Fruit fly (Drosophila melanogaster) whole organism, embryonic: ENCODE measurements around the gene CG5139.

Source experiments
- Awh ChIP-seq: fragments of 200-800 bp; sonication (Bioruptor generic); IDR thresholded peaks from 2 replicates; pipeline ENCODE4, ENCODE4 v1.3.6; 2022; ENCODE audit warnings: missing biosample characterization, missing genetic modification characterization
- B-H2 ChIP-seq: fragments of 200-800 bp; sonication (Bioruptor generic); optimal IDR thresholded peaks from 2 replicates; lab custom pipeline; 2018; ENCODE audit warnings: missing biosample characterization, mild to moderate bottlenecking, missing genetic modification characterization
- BEAF-32 ChIP-seq: fragments of 200-800 bp; sonication (Bioruptor generic); optimal IDR thresholded peaks from 3 replicates; lab custom pipeline; 2017; ENCODE audit warnings: missing biosample characterization, missing genetic modification characterization, mild to moderate bottlenecking, moderate library complexity, missing genetic modification reagents
- CG10654 ChIP-seq: fragments of 200-800 bp; sonication (Bioruptor generic); optimal IDR thresholded peaks from 2 replicates; lab custom pipeline; 2016; ENCODE audit warnings: missing biosample characterization, missing genetic modification characterization
- CG11695 ChIP-seq: fragments of 200-800 bp; sonication (Bioruptor generic); IDR thresholded peaks from 3 replicates; pipeline ENCODE4 v1.3.6; 2022; ENCODE audit warnings: missing biosample characterization, missing genetic modification characterization
- CG13287 ChIP-seq: fragments of 200-800 bp; sonication (Bioruptor generic); IDR thresholded peaks from 2 replicates; pipeline ENCODE4 v1.3.6; 2022; ENCODE audit warnings: missing biosample characterization, missing genetic modification characterization; ENCODE audit not compliant: partially characterized antibody
- CG14710 ChIP-seq: fragments of 200-800 bp; sonication (Bioruptor generic); optimal IDR thresholded peaks from 3 replicates; lab custom pipeline; 2019; ENCODE audit warnings: missing biosample characterization, mild to moderate bottlenecking, missing genetic modification characterization, moderate library complexity
- CG17912 ChIP-seq: fragments of 200-800 bp; sonication (Bioruptor generic); optimal IDR thresholded peaks from 2 replicates; lab custom pipeline; 2018; ENCODE audit warnings: missing biosample characterization, mild to moderate bottlenecking, missing genetic modification characterization
- CG18011 ChIP-seq: fragments of 200-800 bp; sonication (Bioruptor generic); optimal IDR thresholded peaks from 2 replicates; lab custom pipeline; 2017; ENCODE audit warnings: missing biosample characterization, missing genetic modification characterization, mild to moderate bottlenecking, moderate library complexity, missing genotype
- CG18262 ChIP-seq: fragments of 200-800 bp; optimal IDR thresholded peaks from 3 replicates; lab custom pipeline; 2019; ENCODE audit warnings: missing biosample characterization, mild to moderate bottlenecking, missing genetic modification characterization, moderate library complexity
- CG18476 ChIP-seq: fragments of 200-800 bp; sonication (Bioruptor generic); optimal IDR thresholded peaks from 2 replicates; lab custom pipeline; 2016; ENCODE audit warnings: missing biosample characterization, mild to moderate bottlenecking, missing genetic modification characterization
- CG18599 ChIP-seq: fragments of 200-800 bp; sonication (Bioruptor generic); optimal IDR thresholded peaks from 3 replicates; lab custom pipeline; 2017; ENCODE audit warnings: missing biosample characterization, missing genetic modification characterization, mild to moderate bottlenecking, moderate library complexity, missing genetic modification reagents
- CG34376 ChIP-seq: fragments of 200-800 bp; sonication (Bioruptor generic); optimal IDR thresholded peaks from 2 replicates; lab custom pipeline; 2018; ENCODE audit warnings: missing biosample characterization, mild to moderate bottlenecking, missing genetic modification characterization
- CG4328 ChIP-seq: fragments of 200-800 bp; sonication (Bioruptor generic); optimal IDR thresholded peaks from 3 replicates; lab custom pipeline; 2017; ENCODE audit warnings: missing biosample characterization, missing genetic modification reagents, missing genetic modification characterization
- CG4730 ChIP-seq: fragments of 200-800 bp; sonication (Bioruptor generic); IDR thresholded peaks from 2 replicates; pipeline ENCODE4 v1.3.6; 2022; ENCODE audit warnings: missing biosample characterization, missing genetic modification characterization
- CG5953 ChIP-seq: fragments of 200-800 bp; sonication (Bioruptor generic); IDR thresholded peaks from 2 replicates; pipeline ENCODE4 v1.3.6; 2022; ENCODE audit warnings: missing biosample characterization, missing genetic modification characterization
- CG6813 ChIP-seq: fragments of 200-800 bp; sonication (Bioruptor generic); optimal IDR thresholded peaks from 2 replicates; lab custom pipeline; 2017; ENCODE audit warnings: missing biosample characterization, missing genetic modification characterization, mild to moderate bottlenecking, moderate library complexity, missing genetic modification reagents
- CG7357 ChIP-seq: fragments of 200-800 bp; sonication (Bioruptor generic); IDR thresholded peaks from 3 replicates; pipeline ENCODE4 v1.3.6; 2022; ENCODE audit warnings: missing biosample characterization, missing genetic modification characterization
- CG7963 ChIP-seq: fragments of 200-800 bp; sonication (Bioruptor generic); IDR thresholded peaks from 3 replicates; pipeline ENCODE4 v1.3.6; 2022; ENCODE audit warnings: missing biosample characterization, missing genetic modification characterization; ENCODE audit not compliant: partially characterized antibody
- CG9609 ChIP-seq: fragments of 200-800 bp; sonication (Bioruptor generic); optimal IDR thresholded peaks from 3 replicates; lab custom pipeline; 2016; ENCODE audit warnings: missing biosample characterization, missing genetic modification characterization
- Dbx ChIP-seq: fragments of 200-800 bp; sonication (Bioruptor generic); IDR thresholded peaks from 3 replicates; pipeline ENCODE4 v1.3.6; 2022; ENCODE audit warnings: missing biosample characterization, missing genetic modification characterization
- Dip2 ChIP-seq: fragments of 200-800 bp; sonication (Bioruptor generic); IDR thresholded peaks from 2 replicates; pipeline ENCODE4 v1.3.6; 2022; ENCODE audit warnings: missing biosample characterization, missing genetic modification characterization
- Dp ChIP-seq: fragments of 200-800 bp; sonication (Bioruptor generic); optimal IDR thresholded peaks from 2 replicates; lab custom pipeline; 2018; ENCODE audit warnings: missing biosample characterization, mild to moderate bottlenecking, missing genetic modification characterization, moderate library complexity
- E2f2 ChIP-seq: fragments of 200-800 bp; sonication (Bioruptor generic); IDR thresholded peaks from 2 replicates; pipeline ENCODE4 v1.3.6; 2022; ENCODE audit warnings: missing biosample characterization, missing genetic modification characterization
- Eip74EF ChIP-seq, 2 experiments: fragments of 200-800 bp in 1 of 2; fragments of >200 bp in 1 of 2; sonication (Bioruptor generic) in 1 of 2; optimal IDR thresholded peaks; 2 replicates each; lab custom pipeline; 2017 to 2019; ENCODE audit warnings: missing biosample characterization in 2 of 2, missing genetic modification characterization in 2 of 2, mild to moderate bottlenecking in 1 of 2, moderate library complexity in 1 of 2
- Fer1 ChIP-seq: fragments of 200-800 bp; sonication (Bioruptor generic); optimal IDR thresholded peaks from 2 replicates; lab custom pipeline; 2017; ENCODE audit warnings: missing biosample characterization, mild to moderate bottlenecking, missing genetic modification characterization
- Hr3 ChIP-seq: fragments of 200-800 bp; sonication (Bioruptor generic); optimal IDR thresholded peaks from 3 replicates; lab custom pipeline; 2016; ENCODE audit warnings: missing biosample characterization, missing genetic modification characterization
- Hr78 ChIP-seq, 2 experiments: fragments of 200-800 bp in 1 of 2; fragments of >200 bp in 1 of 2; sonication (Bioruptor generic) in 1 of 2; optimal IDR thresholded peaks; 2 replicates each; lab custom pipeline; 2017 to 2019; ENCODE audit warnings: missing biosample characterization in 2 of 2, missing genetic modification characterization in 2 of 2, mild to moderate bottlenecking in 1 of 2, moderate library complexity in 1 of 2
- Mes4 ChIP-seq: fragments of 200-800 bp; sonication (Bioruptor generic); optimal IDR thresholded peaks from 2 replicates; lab custom pipeline; 2016; ENCODE audit warnings: missing biosample characterization, missing genetic modification characterization
- Myb ChIP-seq: fragments of 200-800 bp; sonication (Bioruptor generic); optimal IDR thresholded peaks from 2 replicates; lab custom pipeline; 2016; ENCODE audit warnings: missing biosample characterization, missing genetic modification characterization
- NK7.1 ChIP-seq: fragments of 200-800 bp; sonication (Bioruptor generic); optimal IDR thresholded peaks from 3 replicates; lab custom pipeline; 2016; ENCODE audit warnings: missing biosample characterization, missing genetic modification characterization
- NfI ChIP-seq: fragments of 200-800 bp; sonication (Bioruptor generic); optimal IDR thresholded peaks from 3 replicates; lab custom pipeline; 2018; ENCODE audit warnings: missing biosample characterization, mild to moderate bottlenecking, missing genetic modification characterization, moderate library complexity
- Oli ChIP-seq: fragments of 200-800 bp; sonication (Bioruptor generic); optimal IDR thresholded peaks from 2 replicates; lab custom pipeline; 2018; ENCODE audit warnings: missing biosample characterization, mild to moderate bottlenecking, missing genetic modification characterization, moderate library complexity
- Ptx1 ChIP-seq: fragments of 200-800 bp; sonication (Bioruptor generic); IDR thresholded peaks from 2 replicates; pipeline ENCODE4 v1.3.6; 2022; ENCODE audit warnings: missing biosample characterization, missing genetic modification characterization
- Xrp1 ChIP-seq: fragments of 200-800 bp; sonication (Bioruptor generic); IDR thresholded peaks from 2 replicates; pipeline ENCODE4 v1.3.6; 2022; ENCODE audit warnings: missing biosample characterization, missing genetic modification characterization
- ab ChIP-seq: fragments of 200-800 bp; sonication (Bioruptor generic); optimal IDR thresholded peaks from 2 replicates; lab custom pipeline; 2016; ENCODE audit warnings: missing biosample characterization, missing genetic modification characterization
- aop ChIP-seq: fragments of 200-800 bp; sonication (Bioruptor generic); IDR thresholded peaks from 2 replicates; pipeline ENCODE4 v1.3.6; 2022; ENCODE audit warnings: missing biosample characterization, missing genetic modification characterization
- ase ChIP-seq: fragments of 200-800 bp; sonication (Bioruptor generic); IDR thresholded peaks from 3 replicates; pipeline ENCODE4 v1.3.6; 2022; ENCODE audit warnings: missing biosample characterization, missing genetic modification characterization
- chif ChIP-seq, 2 experiments: fragments of 200-800 bp; sonication (Bioruptor generic); optimal IDR thresholded peaks; 3 replicates each; lab custom pipeline; 2016; ENCODE audit warnings: missing biosample characterization in 2 of 2, missing genetic modification characterization in 2 of 2
- ci ChIP-seq: fragments of 200-800 bp; sonication (Bioruptor generic); IDR thresholded peaks from 3 replicates; pipeline ENCODE4 v1.3.6; 2022; ENCODE audit warnings: missing biosample characterization, missing genetic modification characterization
- dysf ChIP-seq: fragments of 200-800 bp; sonication (Bioruptor generic); IDR thresholded peaks from 3 replicates; pipeline ENCODE4 v1.3.6; 2022; ENCODE audit warnings: missing biosample characterization, missing genetic modification characterization
- gcm2 ChIP-seq: fragments of 200-800 bp; sonication (Bioruptor generic); optimal IDR thresholded peaks from 2 replicates; lab custom pipeline; 2016; ENCODE audit warnings: missing biosample characterization, missing genetic modification characterization
- lbe ChIP-seq: fragments of 200-800 bp; sonication (Bioruptor generic); optimal IDR thresholded peaks from 2 replicates; lab custom pipeline; 2016; ENCODE audit warnings: missing biosample characterization, mild to moderate bottlenecking, missing genetic modification characterization
- maf-S ChIP-seq: fragments of 200-800 bp; sonication (Bioruptor generic); optimal IDR thresholded peaks from 2 replicates; lab custom pipeline; 2016; ENCODE audit warnings: missing biosample characterization, missing genetic modification characterization
- repo ChIP-seq: fragments of 200-800 bp; sonication (Bioruptor generic); optimal IDR thresholded peaks from 2 replicates; lab custom pipeline; 2016; ENCODE audit warnings: missing biosample characterization, missing genetic modification characterization
- rib ChIP-seq: fragments of 200-800 bp; sonication (Bioruptor generic); IDR thresholded peaks from 2 replicates; pipeline ENCODE4 v1.3.6; 2022; ENCODE audit warnings: missing biosample characterization, missing genetic modification characterization
- ro ChIP-seq: fragments of 200-800 bp; sonication (Bioruptor generic); IDR thresholded peaks from 2 replicates; pipeline ENCODE4 v1.3.6; 2022; ENCODE audit warnings: missing biosample characterization, missing genetic modification characterization
- slbo ChIP-seq: fragments of 200-800 bp; sonication (Bioruptor generic); IDR thresholded peaks from 2 replicates; pipeline ENCODE4 v1.3.6; 2022; ENCODE audit warnings: missing biosample characterization, missing genetic modification characterization
- tap ChIP-seq: fragments of 200-800 bp; optimal IDR thresholded peaks from 3 replicates; lab custom pipeline; 2019; ENCODE audit warnings: missing biosample characterization, mild to moderate bottlenecking, missing genetic modification characterization, moderate library complexity
- trem ChIP-seq: fragments of 200-800 bp; optimal IDR thresholded peaks from 3 replicates; lab custom pipeline; 2019; ENCODE audit warnings: missing biosample characterization, mild to moderate bottlenecking, missing genetic modification characterization, moderate library complexity
- vfl ChIP-seq: fragments of 200-800 bp; sonication (Bioruptor generic); optimal IDR thresholded peaks from 2 replicates; lab custom pipeline; 2016; ENCODE audit warnings: missing biosample characterization, missing genetic modification characterization

The CG5139 gene

dm6 chr2L:1214465-1214864, 15.4 kb upstream of the CG5139 start (continued):
- no peak for TF ChIP-seq CG7357 (GFP tag; lab: Robert Waterston, UW)
- no peak for TF ChIP-seq chif (GFP tag; optimal IDR thresholded peaks at IDR 0.05; lab: Kevin White, UChicago)
- TF ChIP-seq Awh (GFP tag; lab: Robert Waterston, UW), result peak; percentile 33; the same call in 1 of the 2 replicates
- TF ChIP-seq CG11695 (GFP tag; lab: Robert Waterston, UW), result 0 out of 3 replicates have a peak, but pooled peaks have one; percentile 41
- TF ChIP-seq Hr78 (GFP tag; optimal IDR thresholded peaks at IDR 0.05; lab: Kevin White, UChicago), result no peak
- TF ChIP-seq ci (GFP tag; lab: Robert Waterston, UW), result peak; percentile 78
- TF ChIP-seq Fer1 (GFP tag; lab: Kevin White, UChicago), result peak; percentile 59
- no peak for TF ChIP-seq CG5953
- peak; percentile 30; the same call in 1 of the 2 replicates for TF ChIP-seq CG4730 (GFP tag; lab: Robert Waterston, UW)
- TF ChIP-seq gcm2, result no peak
- peak; percentile 59 for TF ChIP-seq Ptx1
- peak; percentile 23 for TF ChIP-seq CG10654 (GFP tag; lab: Kevin White, UChicago)
- peak; percentile 69 for TF ChIP-seq ase
- TF ChIP-seq CG7963 (GFP tag; lab: Robert Waterston, UW), result no peak
- TF ChIP-seq CG18599 (GFP tag; lab: Kevin White, UChicago), result peak; percentile 72
- TF ChIP-seq dysf (GFP tag; lab: Robert Waterston, UW), result peak; percentile 63; the same call in 2 of the 3 replicates
- TF ChIP-seq Dip2 (GFP tag; lab: Robert Waterston, UW), result no peak
- no peak for TF ChIP-seq CG34376 (GFP tag; lab: Kevin White, UChicago)
- TF ChIP-seq aop, result no peak
- no peak for TF ChIP-seq ab (GFP tag; lab: Kevin White, UChicago)
- no peak for TF ChIP-seq CG18011 (GFP tag; lab: Kevin White, UChicago)
- no peak for TF ChIP-seq Mes4 (GFP tag; lab: Kevin White, UChicago)
- TF ChIP-seq Hr3 (GFP tag; lab: Kevin White, UChicago), result no peak
- no peak for TF ChIP-seq CG9609
- no peak for TF ChIP-seq E2f2 (GFP tag; lab: Robert Waterston, UW)
- no peak for TF ChIP-seq Dp (GFP tag; lab: Kevin White, UChicago)
- TF ChIP-seq lbe (GFP tag; lab: Kevin White, UChicago), result no peak
- no peak for TF ChIP-seq rib (GFP tag; lab: Robert Waterston, UW)
- TF ChIP-seq BEAF-32 (GFP tag; lab: Kevin White, UChicago), result no peak
- peak; percentile 34 for TF ChIP-seq CG18262 (tag; lab: Kevin White, UChicago)
- 0 out of 3 replicates have a peak, but pooled peaks have one; percentile 39 for TF ChIP-seq Dbx (GFP tag; lab: Robert Waterston, UW)
- peak; percentile 78 for TF ChIP-seq Xrp1 (GFP tag; lab: Robert Waterston, UW)
- peak; percentile 67 for TF ChIP-seq slbo (GFP tag; lab: Robert Waterston, UW)
- TF ChIP-seq trem, result no peak
- TF ChIP-seq tap, result peak; percentile 20
- TF ChIP-seq Myb, result no peak
- no peak for TF ChIP-seq repo (GFP tag; lab: Kevin White, UChicago)
- no peak for TF ChIP-seq CG18476 (GFP tag; lab: Kevin White, UChicago)
- no peak for TF ChIP-seq CG4328 (GFP tag; lab: Kevin White, UChicago)
- TF ChIP-seq CG6813 (GFP tag; lab: Kevin White, UChicago), result peak; percentile 17
- TF ChIP-seq NfI (GFP tag; lab: Kevin White, UChicago), result peak; percentile 14
- TF ChIP-seq vfl (GFP tag; lab: Kevin White, UChicago), result no peak
- no peak for TF ChIP-seq Eip74EF (GFP tag; optimal IDR thresholded peaks at IDR 0.05; lab: Kevin White, UChicago)
- TF ChIP-seq ro (GFP tag; lab: Robert Waterston, UW), result no peak
- TF ChIP-seq CG17912 (GFP tag; lab: Kevin White, UChicago), result no peak
- TF ChIP-seq B-H2 (GFP tag; lab: Kevin White, UChicago), result no peak
- TF ChIP-seq maf-S, result no peak
- TF ChIP-seq Oli (tag; lab: Kevin White, UChicago), result peak; percentile 58
- peak; percentile 11 for TF ChIP-seq CG14710 (tag; lab: Kevin White, UChicago)
- TF ChIP-seq NK7.1 (GFP tag; lab: Kevin White, UChicago), result no peak
- no peak for TF ChIP-seq CG13287 (GFP tag; lab: Robert Waterston, UW)
